Fruit fly (Drosophila melanogaster) whole organism, pupa: ENCODE results near the gene NimA.

Experiments
- CG34367 ChIP-seq: fragments of 200-800 bp; sonication (Bioruptor generic); optimal IDR thresholded peaks from 2 replicates; lab custom pipeline; 2018; ENCODE audit warnings: missing biosample characterization, mild to moderate bottlenecking, missing genetic modification characterization
- fd96Ca ChIP-seq: fragments of 200-800 bp; sonication (Bioruptor generic); IDR thresholded peaks from 3 replicates; pipeline ENCODE4 v1.3.6; 2022; ENCODE audit warnings: missing biosample characterization, missing genetic modification characterization

DNA sequence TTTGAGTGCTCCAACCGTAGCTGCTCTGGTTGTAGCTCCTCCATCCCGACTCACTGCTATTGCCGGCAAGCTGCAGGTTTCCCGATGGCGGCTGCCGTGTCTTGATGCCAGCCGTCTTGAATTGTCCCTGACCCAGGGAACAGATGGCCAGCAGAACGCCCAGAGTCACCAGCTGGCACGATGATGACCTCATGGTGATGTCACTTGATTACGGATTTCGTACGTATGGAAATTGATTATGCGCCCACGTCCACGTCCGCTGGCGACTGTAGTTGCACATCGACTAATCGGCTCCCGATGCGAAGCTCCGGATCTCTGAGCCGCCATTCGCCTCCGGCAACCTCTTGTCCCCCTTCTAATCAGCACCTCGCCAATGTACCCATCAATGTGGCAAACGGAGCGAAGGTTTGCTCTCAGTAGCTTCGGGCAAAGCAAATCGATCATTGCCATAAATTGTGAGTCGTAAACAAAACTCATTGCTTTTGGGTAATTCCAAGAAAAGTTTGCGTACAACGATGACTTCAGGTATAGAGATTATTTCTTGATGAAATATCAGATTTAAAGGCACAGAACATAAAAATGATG is 9.5 kb downstream of the NimA start, which contains the start of gene NimB2:
- no peak for TF ChIP-seq fd96Ca
- TF ChIP-seq CG34367 (tag; lab: Kevin White, UChicago), result no peak
